Worm (Caenorhabditis elegans) whole organism, young adult: ENCODE measurements around the gene kin-2.

Experiments used
- B0035.1 ChIP-seq: sonication (generic microtip); optimal IDR thresholded peaks from 2 replicates; lab custom pipeline; 2016; ENCODE audit warnings: missing genetic modification characterization, mild to moderate bottlenecking, missing compliant biosample characterization, missing genotype, missing genetic modification reagents
- C17E4.6 ChIP-seq: fragments of 200-800 bp; sonication (Bioruptor generic); IDR thresholded peaks from 2 replicates; pipeline ENCODE4 v1.3.6; 2022; ENCODE audit warnings: missing genetic modification reagents, missing genetic modification characterization, missing compliant biosample characterization
- F33H1.4 ChIP-seq: fragments of 200-800 bp; sonication (Bioruptor generic); IDR thresholded peaks from 2 replicates; pipeline ENCODE4 v1.3.6; 2022; ENCODE audit warnings: missing genetic modification reagents, missing genetic modification characterization, missing compliant biosample characterization
- K12H6.12 ChIP-seq: fragments of 200-800 bp; sonication (Bioruptor generic); optimal IDR thresholded peaks from 2 replicates; lab custom pipeline; 2018; ENCODE audit warnings: mild to moderate bottlenecking, missing genetic modification characterization, missing compliant biosample characterization
- T07F8.4 ChIP-seq: sonication (generic microtip); optimal IDR thresholded peaks from 2 replicates; lab custom pipeline; 2016; ENCODE audit warnings: mild to moderate bottlenecking, missing genetic modification characterization, moderate library complexity, missing compliant biosample characterization
- Y53F4B.3 ChIP-seq: fragments of 200-800 bp; sonication (Bioruptor generic); IDR thresholded peaks from 2 replicates; pipeline ENCODE4 v1.3.6; 2022; ENCODE audit warnings: missing genetic modification reagents, missing genetic modification characterization, missing compliant biosample characterization
- Y53G8AR.9 ChIP-seq: fragments of 200-800 bp; sonication (Bioruptor generic); conservative IDR thresholded peaks from 2 replicates; pipeline ENCODE4 v1.3.6; 2022; ENCODE audit warnings: missing genetic modification reagents, missing genetic modification characterization, missing compliant biosample characterization
- Y67H2A.10 ChIP-seq: fragments of 200-800 bp; sonication (Bioruptor generic); conservative IDR thresholded peaks from 2 replicates; pipeline ENCODE4 v1.3.6; 2022; ENCODE audit warnings: missing genetic modification reagents, missing genetic modification characterization, missing compliant biosample characterization
- Y95B8A.8 ChIP-seq: fragments of 200-800 bp; sonication (Bioruptor generic); IDR thresholded peaks from 2 replicates; pipeline ENCODE4 v1.3.6; 2022; ENCODE audit warnings: missing genetic modification reagents, missing genetic modification characterization, missing compliant biosample characterization
- aptf-3 ChIP-seq: fragments of 200-800 bp; sonication (Bioruptor generic); IDR thresholded peaks from 2 replicates; pipeline ENCODE4 v1.3.6; 2022; ENCODE audit warnings: missing genetic modification characterization, missing compliant biosample characterization
- bed-1 ChIP-seq: fragments of 200-800 bp; sonication (Bioruptor generic); IDR thresholded peaks from 2 replicates; pipeline ENCODE4 v1.3.6; 2022; ENCODE audit warnings: missing genetic modification reagents, missing genetic modification characterization, missing compliant biosample characterization
- bed-2 ChIP-seq: fragments of 200-800 bp; sonication (Bioruptor generic); IDR thresholded peaks from 2 replicates; pipeline ENCODE4 v1.3.6; 2022; ENCODE audit warnings: missing genetic modification reagents, missing genetic modification characterization, missing compliant biosample characterization
- cebp-1 ChIP-seq, 2 experiments: fragments of 200-800 bp in 1 of 2; sonication (Bioruptor generic) in 1 of 2; sonication (generic microtip) in 1 of 2; IDR thresholded peaks in 1 of 2; optimal IDR thresholded peaks in 1 of 2; 2 replicates each; pipeline versions ENCODE4 v1.3.6 to Lab custom; 2017 to 2022; ENCODE audit warnings: missing compliant biosample characterization in 2 of 2, missing genetic modification characterization in 2 of 2, mild to moderate bottlenecking in 1 of 2, missing genetic modification reagents in 1 of 2, moderate library complexity in 1 of 2
- ceh-100 ChIP-seq: fragments of 200-800 bp; sonication (Bioruptor generic); IDR thresholded peaks from 2 replicates; pipeline ENCODE4 v1.3.6; 2022; ENCODE audit warnings: missing genetic modification reagents, missing genetic modification characterization, missing compliant biosample characterization
- die-1 ChIP-seq: sonication (generic microtip); optimal IDR thresholded peaks from 2 replicates; lab custom pipeline; 2016; ENCODE audit warnings: missing genotype, mild to moderate bottlenecking, missing genetic modification characterization, missing compliant biosample characterization
- efl-1 ChIP-seq: fragments of 150-350 bp; optimal IDR thresholded peaks from 2 replicates; lab custom pipeline; 2014; ENCODE audit warnings: missing biosample characterization, missing genetic modification reagents, missing genetic modification characterization
- egl-44 ChIP-seq: fragments of 200-800 bp; sonication (Bioruptor generic); IDR thresholded peaks from 2 replicates; pipeline ENCODE4 v1.3.6; 2022; ENCODE audit warnings: missing genetic modification reagents, missing genetic modification characterization, missing compliant biosample characterization
- ekl-4 ChIP-seq: fragments of 200-800 bp; sonication (Bioruptor generic); IDR thresholded peaks from 2 replicates; pipeline ENCODE4 v1.3.6; 2022; ENCODE audit warnings: missing genetic modification reagents, missing genetic modification characterization, missing compliant biosample characterization
- ets-4 ChIP-seq: fragments of 200-800 bp; sonication (Bioruptor generic); optimal IDR thresholded peaks from 2 replicates; lab custom pipeline; 2018; ENCODE audit warnings: mild to moderate bottlenecking, missing genetic modification characterization, missing compliant biosample characterization
- fkh-3 ChIP-seq: sonication (generic microtip); optimal IDR thresholded peaks from 2 replicates; lab custom pipeline; 2016; ENCODE audit warnings: mild to moderate bottlenecking, missing genetic modification characterization, missing compliant biosample characterization
- hlh-26 ChIP-seq: fragments of 200-800 bp; sonication (Bioruptor generic); conservative IDR thresholded peaks from 2 replicates; pipeline ENCODE4 v1.3.6; 2022; ENCODE audit warnings: missing genetic modification reagents, missing genetic modification characterization, missing compliant biosample characterization
- hmg-1.2 ChIP-seq: fragments of 200-800 bp; sonication (Bioruptor generic); IDR thresholded peaks from 2 replicates; pipeline ENCODE4 v1.3.6; 2022; ENCODE audit warnings: missing genetic modification reagents, missing genetic modification characterization, missing compliant biosample characterization
- hrde-1 ChIP-seq: sonication (generic microtip); optimal IDR thresholded peaks from 2 replicates; lab custom pipeline; 2016; ENCODE audit warnings: missing genetic modification characterization, mild to moderate bottlenecking, missing compliant biosample characterization, moderate library complexity, missing genotype, missing genetic modification reagents, borderline replicate concordance
- lag-1 ChIP-seq: fragments of 200-800 bp; sonication (Bioruptor generic); IDR thresholded peaks from 2 replicates; pipeline ENCODE4 v1.3.6; 2022; ENCODE audit warnings: missing genetic modification reagents, missing genetic modification characterization, missing compliant biosample characterization
- let-526 ChIP-seq: fragments of 200-800 bp; sonication (Bioruptor generic); IDR thresholded peaks from 2 replicates; pipeline ENCODE4 v1.3.6; 2022; ENCODE audit warnings: missing genetic modification reagents, missing genetic modification characterization, missing compliant biosample characterization
- let-607 ChIP-seq, 2 experiments: fragments of 200-800 bp in 1 of 2; sonication (Bioruptor generic) in 1 of 2; sonication (generic microtip) in 1 of 2; optimal IDR thresholded peaks; 2 replicates each; lab custom pipeline; 2016 to 2018; ENCODE audit warnings: mild to moderate bottlenecking in 2 of 2, missing compliant biosample characterization in 2 of 2, missing genetic modification characterization in 2 of 2, moderate library complexity in 2 of 2, missing genotype in 1 of 2
- lin-35 ChIP-seq, 3 experiments: fragments of 150-350 bp in 2 of 3; sonication (generic microtip) in 1 of 3; optimal IDR thresholded peaks; 2 replicates each; lab custom pipeline; 2014 to 2018; ENCODE audit warnings: missing biosample characterization in 3 of 3, missing genetic modification characterization in 3 of 3, missing genetic modification reagents in 3 of 3
- madf-10 ChIP-seq: sonication (generic microtip); optimal IDR thresholded peaks from 2 replicates; lab custom pipeline; 2016; ENCODE audit warnings: mild to moderate bottlenecking, missing genetic modification characterization, missing compliant biosample characterization
- madf-6 ChIP-seq: fragments of 200-800 bp; sonication (Bioruptor generic); IDR thresholded peaks from 2 replicates; pipeline ENCODE4 v1.3.6; 2022; ENCODE audit warnings: missing genetic modification reagents, missing genetic modification characterization, missing compliant biosample characterization
- mcd-1 ChIP-seq: fragments of 200-800 bp; sonication (Bioruptor generic); IDR thresholded peaks from 2 replicates; pipeline ENCODE4 v1.3.6; 2022; ENCODE audit warnings: missing genetic modification reagents, missing genetic modification characterization, missing compliant biosample characterization
- mel-28 ChIP-seq: sonication (generic microtip); optimal IDR thresholded peaks from 2 replicates; lab custom pipeline; 2016; ENCODE audit warnings: borderline replicate concordance, mild to moderate bottlenecking, missing genetic modification characterization, missing compliant biosample characterization
- mes-4 ChIP-seq: sonication (generic microtip); optimal IDR thresholded peaks from 2 replicates; lab custom pipeline; 2016; ENCODE audit warnings: missing genotype, missing genetic modification characterization, missing compliant biosample characterization
- nfyb-1 ChIP-seq: fragments of 200-800 bp; sonication (Bioruptor generic); IDR thresholded peaks from 2 replicates; pipeline ENCODE4 v1.3.6; 2022; ENCODE audit warnings: missing genetic modification reagents, missing genetic modification characterization, missing compliant biosample characterization
- nhr-80 ChIP-seq: sonication (generic microtip); optimal IDR thresholded peaks from 2 replicates; lab custom pipeline; 2016; ENCODE audit warnings: missing genetic modification characterization, missing compliant biosample characterization
- nhr-90 ChIP-seq: sonication (generic microtip); optimal IDR thresholded peaks from 2 replicates; lab custom pipeline; 2016; ENCODE audit warnings: missing genotype, mild to moderate bottlenecking, missing genetic modification characterization, missing compliant biosample characterization
- pbrm-1 ChIP-seq: fragments of 200-800 bp; sonication (Bioruptor generic); IDR thresholded peaks from 2 replicates; pipeline ENCODE4 v1.3.6; 2022; ENCODE audit warnings: missing genetic modification reagents, missing genetic modification characterization, missing compliant biosample characterization
- rec-8 ChIP-seq, 2 experiments: sonication (generic microtip); optimal IDR thresholded peaks; 2 replicates each; lab custom pipeline; 2016; ENCODE audit warnings: mild to moderate bottlenecking in 2 of 2, missing genetic modification characterization in 2 of 2, missing genetic modification reagents in 2 of 2, missing genotype in 2 of 2, missing biosample characterization in 1 of 2, missing compliant biosample characterization in 1 of 2, moderate library complexity in 1 of 2
- repo-1 ChIP-seq: sonication (generic microtip); optimal IDR thresholded peaks from 2 replicates; lab custom pipeline; 2017; ENCODE audit warnings: mild to moderate bottlenecking, missing genetic modification characterization, missing compliant biosample characterization
- sea-2 ChIP-seq: fragments of 200-800 bp; sonication (Bioruptor generic); IDR thresholded peaks from 2 replicates; pipeline ENCODE4 v1.3.6; 2022; ENCODE audit warnings: missing genetic modification characterization, missing compliant biosample characterization
- snpc-4 ChIP-seq, 5 experiments: fragments of 150-350 bp in 1 of 5; sonication (generic microtip) in 4 of 5; optimal IDR thresholded peaks; 2 replicates each; lab custom pipeline; 2014 to 2018; ENCODE audit warnings: missing genetic modification characterization in 5 of 5, missing biosample characterization in 3 of 5, antibody characterized with exemption in 2 of 5, mild to moderate bottlenecking in 2 of 5, missing compliant biosample characterization in 2 of 5, missing genotype in 2 of 5, moderate library complexity in 2 of 5, missing genetic modification reagents in 1 of 5
- tbp1 ChIP-seq: fragments of 200-800 bp; sonication (Bioruptor generic); optimal IDR thresholded peaks from 2 replicates; lab custom pipeline; 2018; ENCODE audit warnings: mild to moderate bottlenecking, missing genetic modification characterization, missing compliant biosample characterization
- tlf-1 ChIP-seq: fragments of 200-800 bp; sonication (Bioruptor generic); optimal IDR thresholded peaks from 2 replicates; lab custom pipeline; 2018; ENCODE audit warnings: mild to moderate bottlenecking, missing genetic modification characterization, missing compliant biosample characterization
- unc-130 ChIP-seq: sonication (generic microtip); optimal IDR thresholded peaks from 2 replicates; lab custom pipeline; 2016; ENCODE audit warnings: missing genetic modification reagents, missing genetic modification characterization, missing compliant biosample characterization
- unc-62 ChIP-seq: fragments of 150-350 bp; optimal IDR thresholded peaks from 2 replicates; lab custom pipeline; 2014; ENCODE audit warnings: missing biosample characterization, missing genetic modification reagents, missing genetic modification characterization
- zfh-2 ChIP-seq: fragments of 200-800 bp; sonication (Bioruptor generic); conservative IDR thresholded peaks from 2 replicates; pipeline ENCODE4 v1.3.6; 2022; ENCODE audit warnings: missing genetic modification reagents, missing genetic modification characterization, missing compliant biosample characterization
- ztf-26 ChIP-seq: sonication (generic microtip); optimal IDR thresholded peaks from 2 replicates; lab custom pipeline; 2017; ENCODE audit warnings: missing genetic modification characterization, missing compliant biosample characterization
- ztf-3 ChIP-seq: fragments of 200-800 bp; sonication (Bioruptor generic); optimal IDR thresholded peaks from 2 replicates; lab custom pipeline; 2018; ENCODE audit warnings: mild to moderate bottlenecking, missing genetic modification characterization, missing compliant biosample characterization

The kin-2 gene

ce11 chrX:5984581-5985039 is 7.0 kb upstream of the kin-2 start, which contains the start of gene klp-13:
TSS of gene klp-13 (plus strand) at chrX:5984989.
- TF ChIP-seq B0035.1 (tag; lab: Kevin White, UChicago) = no peak
- TF ChIP-seq repo-1 (tag; lab: Kevin White, UChicago) = no peak
- no peak for TF ChIP-seq rec-8 (tag; optimal IDR thresholded peaks at IDR 0.05; lab: Kevin White, UChicago)
- TF ChIP-seq aptf-3 = no peak
- peak; percentile 38 for TF ChIP-seq ets-4 (GFP tag; lab: Kevin White, UChicago)
- TF ChIP-seq zfh-2 (GFP tag; lab: Robert Waterston, UW) = peak; percentile 97
- TF ChIP-seq die-1 = peak; percentile 11
- TF ChIP-seq ceh-100 (GFP tag; lab: Robert Waterston, UW) = no peak
- TF ChIP-seq Y53G8AR.9 (GFP tag; lab: Robert Waterston, UW) = peak; percentile 33; the same call in 1 of the 2 replicates
- no peak for TF ChIP-seq hrde-1 (tag; lab: Kevin White, UChicago)
- TF ChIP-seq T07F8.4 = no peak
- no peak for TF ChIP-seq unc-62 (GFP tag; lab: Kevin White, UChicago)
- TF ChIP-seq nhr-80 (tag; lab: Kevin White, UChicago) = peak; percentile 70
- TF ChIP-seq Y53F4B.3 (GFP tag; lab: Robert Waterston, UW) = no peak
- TF ChIP-seq nfyb-1 (GFP tag; lab: Robert Waterston, UW) = peak; percentile 77
- no peak for TF ChIP-seq mel-28 (tag; lab: Kevin White, UChicago)
- peak; percentile 10 for TF ChIP-seq ztf-26 (tag; lab: Kevin White, UChicago)
- TF ChIP-seq egl-44 (GFP tag; lab: Robert Waterston, UW) = peak; percentile 41; the same call in 1 of the 2 replicates
- TF ChIP-seq snpc-4 (GFP tag; optimal IDR thresholded peaks at IDR 0.05; lab: Kevin White, UChicago) = no peak
- TF ChIP-seq snpc-4 (tag; optimal IDR thresholded peaks at IDR 0.05; lab: Kevin White, UChicago) = peak in 1 of 4 experiments; percentile 57
- no peak for TF ChIP-seq ztf-3 (GFP tag; lab: Kevin White, UChicago)
- peak; percentile 70 for TF ChIP-seq efl-1 (GFP tag; lab: Kevin White, UChicago)
- peak; percentile 30 to 83 for TF ChIP-seq let-607 (tag; optimal IDR thresholded peaks at IDR 0.05; lab: Kevin White, UChicago)
- TF ChIP-seq lag-1 = no peak
- no peak for TF ChIP-seq bed-1 (GFP tag; lab: Robert Waterston, UW)
- TF ChIP-seq mcd-1 (GFP tag; lab: Robert Waterston, UW) = peak; percentile 60
- TF ChIP-seq unc-130 (GFP tag; lab: Kevin White, UChicago) = no peak
- TF ChIP-seq madf-10 (tag; lab: Kevin White, UChicago) = peak; percentile 98
- no peak for TF ChIP-seq tlf-1 (GFP tag; lab: Kevin White, UChicago)
- TF ChIP-seq hlh-26 (GFP tag; lab: Robert Waterston, UW) = no peak
- peak; percentile 61; the same call in 1 of the 2 replicates for TF ChIP-seq madf-6 (GFP tag; lab: Robert Waterston, UW)
- peak; percentile 52 for TF ChIP-seq tbp1 (GFP tag; lab: Kevin White, UChicago)
- TF ChIP-seq fkh-3 (tag; lab: Kevin White, UChicago) = no peak
- no peak for TF ChIP-seq Y95B8A.8 (GFP tag; lab: Robert Waterston, UW)
- TF ChIP-seq ekl-4 (GFP tag; lab: Robert Waterston, UW) = peak; percentile 81
- TF ChIP-seq cebp-1 (GFP tag; IDR thresholded peaks at IDR 0.05; lab: Robert Waterston, UW) = no peak
- no peak for TF ChIP-seq cebp-1 (tag; optimal IDR thresholded peaks at IDR 0.05; lab: Kevin White, UChicago)
- TF ChIP-seq lin-35 (GFP tag; optimal IDR thresholded peaks at IDR 0.05; lab: Kevin White, UChicago) = peak in 1 of 3 experiments; percentile 83
- no peak for TF ChIP-seq nhr-90 (tag; lab: Kevin White, UChicago)
- no peak for TF ChIP-seq F33H1.4 (GFP tag; lab: Robert Waterston, UW)
- peak; percentile 87 for TF ChIP-seq hmg-1.2 (GFP tag; lab: Robert Waterston, UW)
- peak; percentile 48; the same call in 1 of the 2 replicates for TF ChIP-seq pbrm-1
- no peak for TF ChIP-seq let-526 (GFP tag; lab: Robert Waterston, UW)
- 0 out of 2 replicates have a peak, but pooled peaks have one; percentile 49 for TF ChIP-seq Y67H2A.10
- no peak for TF ChIP-seq C17E4.6 (GFP tag; lab: Robert Waterston, UW)
- no peak for TF ChIP-seq mes-4 (tag; lab: Kevin White, UChicago)
- peak; percentile 90 for TF ChIP-seq K12H6.12
- no peak for TF ChIP-seq sea-2
- no peak for TF ChIP-seq bed-2
